Fruit fly (Drosophila melanogaster) whole organism, adult: Measurements from ENCODE around the gene CG7910.

Source experiments
- CG7045 ChIP-seq: fragments of 200-800 bp; sonication (Bioruptor generic); optimal IDR thresholded peaks from 2 replicates; lab custom pipeline; 2017; ENCODE audit warnings: missing biosample characterization, mild to moderate bottlenecking, missing genetic modification characterization
- Hr96 ChIP-seq: fragments of 200-800 bp; sonication (Bioruptor generic); optimal IDR thresholded peaks from 2 replicates; lab custom pipeline; 2016; ENCODE audit warnings: missing biosample characterization, missing genetic modification characterization

DNA sequence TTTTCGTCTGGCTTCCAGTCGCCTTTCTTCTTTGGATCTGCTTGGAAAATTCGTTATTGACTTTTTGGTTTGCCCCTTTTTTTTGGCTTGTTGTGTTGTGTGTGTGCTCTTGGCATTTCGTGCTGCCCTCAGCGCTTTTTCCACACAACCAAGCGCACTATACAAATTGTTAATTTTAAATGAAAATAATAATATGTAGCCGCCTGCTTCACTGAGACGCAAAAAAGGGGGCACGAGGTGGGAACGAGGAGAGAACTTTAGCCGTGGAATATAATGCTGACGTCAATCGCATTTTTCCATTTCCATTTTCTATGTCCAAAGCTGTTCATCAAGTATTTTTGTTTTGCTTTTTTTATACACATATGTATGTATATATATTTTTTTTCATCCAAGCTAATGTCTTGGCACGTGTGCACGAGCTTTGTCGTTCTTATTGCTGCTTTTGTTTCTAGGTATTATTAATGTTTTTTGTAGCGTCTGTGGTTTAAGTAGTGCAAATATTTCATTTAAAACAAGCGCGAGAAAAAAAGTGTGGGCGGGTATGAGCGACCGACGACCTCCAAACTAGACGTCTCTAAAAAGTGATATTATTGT is 24.8 kb downstream of the CG7910 start:
- TF ChIP-seq Hr96 (GFP tag; lab: Kevin White, UChicago) (no peak), CG7045 (GFP tag; lab: Kevin White, UChicago) (no peak)
